Worm (Caenorhabditis elegans) whole organism, L2 larva: Measurements from ENCODE around the gene der-2.

Experiments
- C34F6.9 ChIP-seq: fragments of 150-350 bp; optimal IDR thresholded peaks from 2 replicates; lab custom pipeline; 2014; ENCODE audit warnings: missing biosample characterization, missing genetic modification characterization
- F13H6.1 ChIP-seq: sonication (generic microtip); optimal IDR thresholded peaks from 2 replicates; lab custom pipeline; 2016; ENCODE audit warnings: missing genetic modification characterization, missing compliant biosample characterization
- R02D3.7 ChIP-seq: fragments of 150-350 bp; optimal IDR thresholded peaks from 2 replicates; lab custom pipeline; 2014; ENCODE audit warnings: missing biosample characterization, missing genetic modification characterization
- Y55F3AM.14 ChIP-seq: fragments of 200-800 bp; sonication (Bioruptor generic); optimal IDR thresholded peaks from 2 replicates; lab custom pipeline; 2018; ENCODE audit warnings: mild to moderate bottlenecking, missing genetic modification characterization, missing compliant biosample characterization
- ZK546.5 ChIP-seq: sonication (generic microtip); optimal IDR thresholded peaks from 2 replicates; lab custom pipeline; 2017; ENCODE audit warnings: missing biosample characterization, missing genetic modification characterization
- alr-1 ChIP-seq: fragments of 150-350 bp; optimal IDR thresholded peaks from 2 replicates; lab custom pipeline; 2014; ENCODE audit warnings: missing biosample characterization, missing genetic modification characterization
- aly-2 ChIP-seq: fragments of 150-350 bp; optimal IDR thresholded peaks from 2 replicates; lab custom pipeline; 2014; ENCODE audit warnings: missing biosample characterization, missing genetic modification characterization
- ama-1 ChIP-seq: fragments of 150-350 bp; optimal IDR thresholded peaks from 2 replicates; lab custom pipeline; 2018; ENCODE audit warnings: inconsistent platforms
- ceh-16 ChIP-seq: fragments of 150-350 bp; optimal IDR thresholded peaks from 2 replicates; lab custom pipeline; 2014; ENCODE audit warnings: missing biosample characterization, missing genetic modification characterization
- ceh-82 ChIP-seq: fragments of 150-350 bp; optimal IDR thresholded peaks from 2 replicates; lab custom pipeline; 2014; ENCODE audit warnings: missing biosample characterization, missing genetic modification characterization
- crh-2 ChIP-seq: sonication (generic microtip); optimal IDR thresholded peaks from 2 replicates; lab custom pipeline; 2017; ENCODE audit warnings: missing biosample characterization, missing genetic modification characterization
- dmd-4 ChIP-seq: sonication (generic microtip); optimal IDR thresholded peaks from 2 replicates; lab custom pipeline; 2017; ENCODE audit warnings: missing biosample characterization, missing genetic modification characterization
- egl-27 ChIP-seq: sonication (generic microtip); optimal IDR thresholded peaks from 3 replicates; lab custom pipeline; 2017; ENCODE audit warnings: missing biosample characterization, missing genetic modification reagents, missing genetic modification characterization
- elt-1 ChIP-seq: fragments of 150-350 bp; optimal IDR thresholded peaks from 2 replicates; lab custom pipeline; 2014; ENCODE audit warnings: missing biosample characterization, missing genetic modification characterization
- elt-3 ChIP-seq: sonication (generic microtip); optimal IDR thresholded peaks from 2 replicates; lab custom pipeline; 2017; ENCODE audit warnings: missing biosample characterization, missing genetic modification characterization
- fos-1 ChIP-seq: fragments of 150-350 bp; optimal IDR thresholded peaks from 2 replicates; lab custom pipeline; 2014; ENCODE audit warnings: missing biosample characterization, missing genetic modification characterization
- gmeb-1 ChIP-seq: fragments of 150-350 bp; optimal IDR thresholded peaks from 2 replicates; lab custom pipeline; 2014; ENCODE audit warnings: missing biosample characterization, missing genetic modification characterization
- lin-11 ChIP-seq: fragments of 150-350 bp; sonication (generic microtip); optimal IDR thresholded peaks from 2 replicates; lab custom pipeline; 2014; ENCODE audit warnings: missing biosample characterization, missing genetic modification characterization, inconsistent platforms, mixed read lengths
- lin-13 ChIP-seq: fragments of 150-350 bp; optimal IDR thresholded peaks from 2 replicates; lab custom pipeline; 2014; ENCODE audit warnings: missing biosample characterization, missing genetic modification reagents, missing genetic modification characterization
- lin-39 ChIP-seq: fragments of 150-350 bp; optimal IDR thresholded peaks from 2 replicates; lab custom pipeline; 2014; ENCODE audit warnings: missing biosample characterization, missing genetic modification reagents, missing genetic modification characterization
- lsy-2 ChIP-seq, 2 experiments: fragments of 150-350 bp in 1 of 2; sonication (generic microtip) in 1 of 2; optimal IDR thresholded peaks; 2 replicates each; lab custom pipeline; 2014 to 2017; ENCODE audit warnings: missing biosample characterization in 2 of 2, missing genetic modification characterization in 2 of 2
- mab-5 ChIP-seq: fragments of 150-350 bp; optimal IDR thresholded peaks from 2 replicates; lab custom pipeline; 2014; ENCODE audit warnings: missing biosample characterization, missing genetic modification characterization
- mbf-1 ChIP-seq: sonication (generic microtip); optimal IDR thresholded peaks from 2 replicates; lab custom pipeline; 2017; ENCODE audit warnings: missing biosample characterization, missing genetic modification characterization
- mdl-1 ChIP-seq, 2 experiments: fragments of 150-350 bp in 1 of 2; sonication (generic microtip) in 1 of 2; optimal IDR thresholded peaks; 2 replicates each; lab custom pipeline; 2017; ENCODE audit warnings: missing biosample characterization in 2 of 2, missing genetic modification characterization in 2 of 2
- nhr-10 ChIP-seq: sonication (generic microtip); optimal IDR thresholded peaks from 2 replicates; lab custom pipeline; 2017; ENCODE audit warnings: missing biosample characterization, missing genetic modification characterization
- nhr-11 ChIP-seq: fragments of 150-350 bp; optimal IDR thresholded peaks from 2 replicates; lab custom pipeline; 2014; ENCODE audit warnings: missing biosample characterization, missing genetic modification characterization
- nhr-12 ChIP-seq: fragments of 150-350 bp; optimal IDR thresholded peaks from 2 replicates; lab custom pipeline; 2014; ENCODE audit warnings: missing biosample characterization, missing genetic modification characterization
- nhr-129 ChIP-seq: fragments of 150-350 bp; optimal IDR thresholded peaks from 2 replicates; lab custom pipeline; 2014; ENCODE audit warnings: missing biosample characterization, missing genetic modification characterization
- nhr-21 ChIP-seq: fragments of 150-350 bp; optimal IDR thresholded peaks from 2 replicates; lab custom pipeline; 2014; ENCODE audit warnings: missing biosample characterization, missing genetic modification characterization
- nhr-23 ChIP-seq: fragments of 150-350 bp; optimal IDR thresholded peaks from 2 replicates; lab custom pipeline; 2014; ENCODE audit warnings: missing biosample characterization, missing genetic modification reagents, missing genetic modification characterization
- nhr-237 ChIP-seq: fragments of 150-350 bp; optimal IDR thresholded peaks from 2 replicates; lab custom pipeline; 2014; ENCODE audit warnings: missing biosample characterization, missing genetic modification characterization
- nhr-25 ChIP-seq: fragments of 150-350 bp; sonication (generic microtip); optimal IDR thresholded peaks from 3 replicates; lab custom pipeline; 2014; ENCODE audit warnings: missing biosample characterization, missing genetic modification characterization
- nhr-6 ChIP-seq: fragments of 150-350 bp; optimal IDR thresholded peaks from 2 replicates; lab custom pipeline; 2014; ENCODE audit warnings: missing biosample characterization, missing genetic modification characterization
- nhr-77 ChIP-seq: fragments of 150-350 bp; optimal IDR thresholded peaks from 2 replicates; lab custom pipeline; 2014; ENCODE audit warnings: missing biosample characterization, missing genetic modification characterization
- peb-1 ChIP-seq: fragments of 150-350 bp; optimal IDR thresholded peaks from 2 replicates; lab custom pipeline; 2014; ENCODE audit warnings: missing biosample characterization, missing genetic modification characterization
- skn-1 ChIP-seq: sonication (generic microtip); optimal IDR thresholded peaks from 2 replicates; lab custom pipeline; 2017; ENCODE audit warnings: missing biosample characterization, missing genetic modification characterization
- sma-3 ChIP-seq: sonication (generic microtip); optimal IDR thresholded peaks from 2 replicates; lab custom pipeline; 2016; ENCODE audit warnings: missing genetic modification reagents, missing genetic modification characterization, missing compliant biosample characterization
- sma-9 ChIP-seq, 2 experiments: fragments of 150-350 bp in 1 of 2; sonication (generic microtip) in 1 of 2; optimal IDR thresholded peaks; 2 replicates each; lab custom pipeline; 2014 to 2016; ENCODE audit warnings: missing genetic modification characterization in 2 of 2, mild to moderate bottlenecking in 1 of 2, missing biosample characterization in 1 of 2, missing compliant biosample characterization in 1 of 2, missing genetic modification reagents in 1 of 2, moderate library complexity in 1 of 2
- snpc-4 ChIP-seq: fragments of 150-350 bp; optimal IDR thresholded peaks from 2 replicates; lab custom pipeline; 2014; ENCODE audit warnings: missing biosample characterization, missing genetic modification characterization
- unc-55 ChIP-seq: fragments of 150-350 bp; sonication (generic microtip); optimal IDR thresholded peaks from 3 replicates; lab custom pipeline; 2014; ENCODE audit warnings: missing biosample characterization, missing genetic modification reagents, missing genetic modification characterization
- unc-62 ChIP-seq: fragments of 150-350 bp; optimal IDR thresholded peaks from 2 replicates; lab custom pipeline; 2014; ENCODE audit warnings: missing biosample characterization, missing genetic modification reagents, missing genetic modification characterization
- zag-1 ChIP-seq: fragments of 150-350 bp; optimal IDR thresholded peaks from 2 replicates; lab custom pipeline; 2014; ENCODE audit warnings: missing biosample characterization, missing genetic modification characterization
- ztf-1 ChIP-seq: fragments of 200-800 bp; sonication (Bioruptor generic); conservative IDR thresholded peaks from 2 replicates; pipeline ENCODE4 v1.3.6; 2022; ENCODE audit warnings: missing genetic modification characterization, missing compliant biosample characterization
- ztf-11 ChIP-seq: sonication (generic microtip); optimal IDR thresholded peaks from 2 replicates; lab custom pipeline; 2017; ENCODE audit warnings: missing biosample characterization, missing genetic modification characterization

The der-2 gene

DNA sequence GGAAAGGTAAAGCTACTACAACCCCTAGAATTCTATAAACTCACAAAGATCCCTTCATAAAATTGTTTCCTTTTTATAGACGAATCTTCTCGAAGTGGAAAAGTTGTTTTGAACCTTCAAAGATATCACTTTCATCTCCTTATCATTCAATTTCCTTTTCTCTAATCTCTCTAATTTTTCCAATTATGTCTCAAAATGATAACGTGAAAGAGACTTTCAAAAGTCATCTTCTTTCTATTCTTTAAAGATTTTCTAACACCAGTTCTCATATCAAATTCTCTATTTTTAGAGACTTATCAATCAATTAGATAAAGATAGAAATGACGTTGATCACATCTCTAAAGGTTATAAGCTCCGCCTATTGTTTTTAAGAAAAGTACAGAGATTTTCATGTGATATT, 23.5 kb downstream of the der-2 start (continued):
- TF ChIP-seq nhr-237 (tag; lab: Kevin White, UChicago) = no peak
- no peak for TF ChIP-seq lin-39
- peak; percentile 16 for TF ChIP-seq egl-27
- TF ChIP-seq sma-3 (GFP tag; lab: Kevin White, UChicago) = peak; percentile 14
- no peak for TF ChIP-seq ceh-16 (tag; lab: Kevin White, UChicago)
- TF ChIP-seq lin-13 = peak; percentile 3
- TF ChIP-seq nhr-25 (tag; lab: Kevin White, UChicago) = peak; percentile 70
- TF ChIP-seq peb-1 (tag; lab: Kevin White, UChicago) = no peak
- TF ChIP-seq elt-3 (tag; lab: Kevin White, UChicago) = no peak
- no peak for TF ChIP-seq lin-11 (tag; lab: Kevin White, UChicago)
- TF ChIP-seq skn-1 (tag; lab: Kevin White, UChicago) = no peak
- no peak for TF ChIP-seq R02D3.7 (tag; lab: Kevin White, UChicago)

DNA sequence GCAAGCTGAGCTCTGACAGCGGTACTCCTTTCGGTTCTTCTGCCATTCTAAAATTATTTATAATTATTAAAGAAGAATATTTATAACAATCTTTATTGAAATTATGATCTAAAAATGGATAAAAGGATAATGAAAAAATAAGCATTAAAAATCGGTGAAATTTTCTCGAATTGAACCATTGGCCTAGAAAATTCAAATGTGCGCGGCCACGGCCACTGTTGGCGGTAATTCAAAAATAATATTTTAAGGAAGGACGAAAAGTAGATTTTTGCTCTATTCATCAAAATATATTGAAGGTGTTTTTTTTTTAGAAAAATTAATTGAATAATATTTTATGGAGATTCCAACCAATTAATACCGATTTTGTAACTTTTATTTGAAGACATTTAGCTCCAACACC, 24.1 kb downstream of the der-2 start, which contains the start of gene pfd-5:
pfd-5 (minus strand) TSS at position 47 of the 400 bp plus-strand sequence.
- no peak for TF ChIP-seq aly-2 (tag; lab: Kevin White, UChicago)
- no peak for TF ChIP-seq R02D3.7 (tag; lab: Kevin White, UChicago)
- peak; percentile 29 for TF ChIP-seq fos-1
- TF ChIP-seq alr-1 (tag; lab: Kevin White, UChicago) = no peak
- no peak for TF ChIP-seq unc-62 (GFP tag; lab: Kevin White, UChicago)
- no peak for TF ChIP-seq elt-3 (tag; lab: Kevin White, UChicago)
- no peak for TF ChIP-seq nhr-10 (tag; lab: Kevin White, UChicago)
- no peak for TF ChIP-seq zag-1 (tag; lab: Kevin White, UChicago)
- TF ChIP-seq snpc-4 (tag; lab: Kevin White, UChicago) = peak; percentile 7
- TF ChIP-seq lin-11 (tag; lab: Kevin White, UChicago) = peak; percentile 27
- TF ChIP-seq skn-1 (tag; lab: Kevin White, UChicago) = no peak
- no peak for TF ChIP-seq nhr-23 (tag; lab: Kevin White, UChicago)
- no peak for TF ChIP-seq ama-1
- TF ChIP-seq lin-13 = peak; percentile 22
- TF ChIP-seq unc-55 (GFP tag; lab: Kevin White, UChicago) = peak; percentile 78
- no peak for TF ChIP-seq nhr-129
- peak; percentile 46 to 85 for TF ChIP-seq lsy-2 (tag; optimal IDR thresholded peaks at IDR 0.05; lab: Kevin White, UChicago)
- TF ChIP-seq sma-9 (GFP tag; optimal IDR thresholded peaks at IDR 0.05; lab: Kevin White, UChicago) = peak; percentile 69
- TF ChIP-seq sma-9 (tag; optimal IDR thresholded peaks at IDR 0.05; lab: Kevin White, UChicago) = no peak
- peak; percentile 63 for TF ChIP-seq sma-3 (GFP tag; lab: Kevin White, UChicago)
- TF ChIP-seq crh-2 (tag; lab: Kevin White, UChicago) = peak; percentile 35
- no peak for TF ChIP-seq dmd-4 (tag; lab: Kevin White, UChicago)
- no peak for TF ChIP-seq ceh-82
- peak; percentile 49 for TF ChIP-seq F13H6.1
- no peak for TF ChIP-seq peb-1 (tag; lab: Kevin White, UChicago)
- TF ChIP-seq gmeb-1 (tag; lab: Kevin White, UChicago) = peak; percentile 94
- TF ChIP-seq mbf-1 (tag; lab: Kevin White, UChicago) = no peak
- TF ChIP-seq nhr-77 (tag; lab: Kevin White, UChicago) = no peak
- no peak for TF ChIP-seq nhr-6 (tag; lab: Kevin White, UChicago)
- no peak for TF ChIP-seq mab-5 (tag; lab: Kevin White, UChicago)
- peak; percentile 33 for TF ChIP-seq egl-27
- no peak for TF ChIP-seq Y55F3AM.14
- TF ChIP-seq nhr-25 (tag; lab: Kevin White, UChicago) = peak; percentile 37
- no peak for TF ChIP-seq ztf-11 (tag; lab: Kevin White, UChicago)
- no peak for TF ChIP-seq mdl-1 (tag; optimal IDR thresholded peaks at IDR 0.05; lab: Kevin White, UChicago)
- no peak for TF ChIP-seq elt-1 (tag; lab: Kevin White, UChicago)
- peak; percentile 65 for TF ChIP-seq C34F6.9 (tag; lab: Kevin White, UChicago)
- TF ChIP-seq lin-39 = no peak
- peak; percentile 20 for TF ChIP-seq nhr-21 (tag; lab: Kevin White, UChicago)
- TF ChIP-seq nhr-11 (tag; lab: Kevin White, UChicago) = no peak
- TF ChIP-seq ZK546.5 (tag; lab: Kevin White, UChicago) = no peak
- TF ChIP-seq nhr-12 (tag; lab: Kevin White, UChicago) = no peak
- TF ChIP-seq ztf-1 (GFP tag; lab: Robert Waterston, UW) = no peak
- no peak for TF ChIP-seq ceh-16 (tag; lab: Kevin White, UChicago)
